Worm (Caenorhabditis elegans) whole organism, L1 larva: ENCODE results near the gene C53A5.13.

Experiments
- C16A3.4 ChIP-seq: fragments of 150-350 bp; optimal IDR thresholded peaks from 2 replicates; lab custom pipeline; 2014; ENCODE audit warnings: missing biosample characterization, missing genetic modification characterization
- Y116A8C.19 ChIP-seq: sonication (generic microtip); optimal IDR thresholded peaks from 2 replicates; lab custom pipeline; 2016; ENCODE audit warnings: missing compliant biosample characterization, missing genetic modification characterization, borderline replicate concordance
- alr-1 ChIP-seq: fragments of 200-800 bp; sonication (Bioruptor generic); optimal IDR thresholded peaks from 2 replicates; lab custom pipeline; 2018; ENCODE audit warnings: borderline replicate concordance, mild to moderate bottlenecking, missing genetic modification characterization, missing compliant biosample characterization
- blmp-1 ChIP-seq: fragments of 150-350 bp; optimal IDR thresholded peaks from 2 replicates; lab custom pipeline; 2014; ENCODE audit warnings: missing biosample characterization, missing genetic modification characterization
- ceh-63 ChIP-seq: fragments of 200-800 bp; sonication (Bioruptor generic); optimal IDR thresholded peaks from 2 replicates; lab custom pipeline; 2018; ENCODE audit warnings: mild to moderate bottlenecking, missing genetic modification characterization, missing compliant biosample characterization
- ceh-8 ChIP-seq: fragments of 200-800 bp; sonication (Bioruptor generic); optimal IDR thresholded peaks from 2 replicates; lab custom pipeline; 2018; ENCODE audit warnings: mild to moderate bottlenecking, missing genetic modification characterization, moderate library complexity, missing compliant biosample characterization
- dsc-1 ChIP-seq: sonication (generic microtip); optimal IDR thresholded peaks from 2 replicates; lab custom pipeline; 2016; ENCODE audit warnings: mild to moderate bottlenecking, missing genetic modification characterization, missing compliant biosample characterization
- efl-1 ChIP-seq, 4 experiments: fragments of 150-350 bp; optimal IDR thresholded peaks in 3 of 4; peaks in 1 of 4; 1 replicate in 1 of 4; 2 replicates in 3 of 4; lab custom pipeline; 2014; ENCODE audit warnings: missing biosample characterization in 2 of 4, missing genetic modification characterization in 2 of 4, missing genetic modification reagents in 2 of 4
- egl-13 ChIP-seq: sonication (generic microtip); optimal IDR thresholded peaks from 2 replicates; lab custom pipeline; 2016; ENCODE audit warnings: missing genotype, missing genetic modification reagents, missing genetic modification characterization, missing compliant biosample characterization
- elt-2 ChIP-seq: sonication (generic microtip); optimal IDR thresholded peaks from 2 replicates; lab custom pipeline; 2016; ENCODE audit warnings: missing genetic modification characterization, mild to moderate bottlenecking, inconsistent platforms, missing compliant biosample characterization, missing genetic modification reagents
- elt-3 ChIP-seq, 6 experiments: fragments of 150-350 bp in 1 of 6; sonication (generic microtip); optimal IDR thresholded peaks; 2 replicates each; lab custom pipeline; 2017 to 2018; ENCODE audit warnings: missing biosample characterization in 6 of 6, missing genetic modification characterization in 6 of 6, inconsistent platforms in 1 of 6
- ets-5 ChIP-seq: fragments of 200-800 bp; sonication (Bioruptor generic); IDR thresholded peaks from 2 replicates; pipeline ENCODE4 v1.3.6; 2022; ENCODE audit warnings: missing genetic modification characterization, missing compliant biosample characterization
- fos-1 ChIP-seq: fragments of 150-350 bp; optimal IDR thresholded peaks from 2 replicates; lab custom pipeline; 2014; ENCODE audit warnings: missing biosample characterization, missing genetic modification characterization
- irx-1 ChIP-seq: sonication (generic microtip); optimal IDR thresholded peaks from 2 replicates; lab custom pipeline; 2016; ENCODE audit warnings: missing genetic modification characterization, missing compliant biosample characterization
- lin-13 ChIP-seq: fragments of 150-350 bp; optimal IDR thresholded peaks from 2 replicates; lab custom pipeline; 2014; ENCODE audit warnings: missing biosample characterization, missing genetic modification reagents, missing genetic modification characterization
- lin-14 ChIP-seq: fragments of 200-800 bp; sonication (Bioruptor generic); optimal IDR thresholded peaks from 2 replicates; lab custom pipeline; 2018; ENCODE audit warnings: mild to moderate bottlenecking, missing genetic modification characterization, moderate library complexity, missing compliant biosample characterization
- lin-15B ChIP-seq: fragments of 150-350 bp; sonication (generic microtip); optimal IDR thresholded peaks from 3 replicates; lab custom pipeline; 2014; ENCODE audit warnings: missing biosample characterization, missing genetic modification characterization
- lin-35 ChIP-seq, 2 experiments: fragments of 150-350 bp; optimal IDR thresholded peaks; 2 replicates each; lab custom pipeline; 2014; ENCODE audit warnings: missing biosample characterization in 2 of 2, missing genetic modification characterization in 2 of 2, missing genetic modification reagents in 2 of 2
- lsy-2 ChIP-seq, 2 experiments: fragments of 150-350 bp; optimal IDR thresholded peaks; 2 replicates each; lab custom pipeline; 2014; ENCODE audit warnings: missing biosample characterization in 2 of 2, missing genetic modification characterization in 2 of 2
- mab-9 ChIP-seq: fragments of 200-800 bp; sonication (Bioruptor generic); IDR thresholded peaks from 2 replicates; pipeline ENCODE4 v1.3.6; 2022; ENCODE audit warnings: missing genetic modification reagents, missing genetic modification characterization, missing compliant biosample characterization
- mdl-1 ChIP-seq, 2 experiments: fragments of 150-350 bp; optimal IDR thresholded peaks; 2 replicates each; lab custom pipeline; 2014 to 2017; ENCODE audit warnings: missing biosample characterization in 2 of 2, missing genetic modification characterization in 2 of 2, inconsistent platforms in 1 of 2
- mef-2 ChIP-seq: fragments of 150-350 bp; optimal IDR thresholded peaks from 2 replicates; lab custom pipeline; 2014; ENCODE audit warnings: missing biosample characterization, missing genetic modification characterization
- mep-1 ChIP-seq: fragments of 150-350 bp; optimal IDR thresholded peaks from 2 replicates; lab custom pipeline; 2014; ENCODE audit warnings: missing biosample characterization, missing genetic modification characterization
- nhr-11 ChIP-seq: fragments of 150-350 bp; optimal IDR thresholded peaks from 2 replicates; lab custom pipeline; 2014; ENCODE audit warnings: missing biosample characterization, missing genetic modification characterization
- nhr-19 ChIP-seq: fragments of 200-800 bp; sonication (Bioruptor generic); conservative IDR thresholded peaks from 2 replicates; pipeline ENCODE4 v1.3.6; 2022; ENCODE audit warnings: missing genetic modification characterization, missing compliant biosample characterization
- nhr-20 ChIP-seq: sonication (generic microtip); optimal IDR thresholded peaks from 2 replicates; lab custom pipeline; 2016; ENCODE audit warnings: mild to moderate bottlenecking, missing genetic modification characterization, missing compliant biosample characterization
- nhr-28 ChIP-seq: fragments of 150-350 bp; optimal IDR thresholded peaks from 2 replicates; lab custom pipeline; 2014; ENCODE audit warnings: missing biosample characterization, missing genetic modification characterization
- nhr-77 ChIP-seq: fragments of 150-350 bp; optimal IDR thresholded peaks from 2 replicates; lab custom pipeline; 2014; ENCODE audit warnings: missing biosample characterization, missing genetic modification characterization
- nhr-84 ChIP-seq: sonication (generic microtip); optimal IDR thresholded peaks from 2 replicates; lab custom pipeline; 2017; ENCODE audit warnings: missing biosample characterization, missing genetic modification characterization
- nhr-85 ChIP-seq: sonication (generic microtip); peaks from one replicate; lab custom pipeline; 2016; ENCODE audit warnings: missing genetic modification characterization, inconsistent platforms, missing compliant biosample characterization
- skn-1 ChIP-seq: fragments of 150-350 bp; optimal IDR thresholded peaks from 2 replicates; lab custom pipeline; 2014; ENCODE audit warnings: missing biosample characterization, missing genetic modification characterization
- snu-23 ChIP-seq: sonication (generic microtip); optimal IDR thresholded peaks from 2 replicates; lab custom pipeline; 2016; ENCODE audit warnings: missing genetic modification characterization, missing compliant biosample characterization
- sptf-1 ChIP-seq: fragments of 150-350 bp; optimal IDR thresholded peaks from 2 replicates; lab custom pipeline; 2014; ENCODE audit warnings: missing biosample characterization, missing genetic modification characterization
- tlp-1 ChIP-seq: fragments of 150-350 bp; optimal IDR thresholded peaks from 2 replicates; lab custom pipeline; 2014; ENCODE audit warnings: missing biosample characterization, missing genetic modification characterization
- unc-30 ChIP-seq: sonication (generic microtip); optimal IDR thresholded peaks from 2 replicates; lab custom pipeline; 2017; ENCODE audit warnings: missing biosample characterization, missing genetic modification characterization
- unc-98 ChIP-seq: fragments of 200-800 bp; sonication (Bioruptor generic); IDR thresholded peaks from 2 replicates; pipeline ENCODE4 v1.3.6; 2022; ENCODE audit warnings: missing genetic modification characterization, missing compliant biosample characterization

The C53A5.13 gene

DNA sequence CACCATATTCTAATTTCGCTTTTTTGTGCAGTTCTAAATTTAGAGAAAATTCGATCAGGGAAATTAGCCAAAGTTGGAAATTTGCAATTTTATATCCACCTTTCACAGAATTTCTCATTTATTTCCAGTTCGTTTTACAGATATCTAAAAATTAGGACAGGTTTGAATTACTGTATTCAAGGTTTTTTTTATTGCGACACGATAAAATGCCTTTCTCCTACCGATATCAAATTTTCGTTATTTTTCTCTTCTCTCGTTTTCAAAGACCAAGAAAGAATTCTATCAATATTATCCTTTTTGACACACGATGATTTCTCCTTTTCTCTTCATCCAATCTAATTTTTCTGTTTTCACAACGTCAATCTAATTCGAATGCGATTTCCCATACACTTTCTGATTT lies at the start of gene C53A5.13:
Gene C53A5.13 (plus strand): TSS at position 301 of the 400 bp plus-strand sequence.
- TF ChIP-seq nhr-85 (tag; lab: Kevin White, UChicago) (peak; percentile 58), tlp-1 (no peak), blmp-1 (tag; lab: Kevin White, UChicago) (peak; percentile 60)
- TF ChIP-seq, all 84 proteins: peak for 2

DNA sequence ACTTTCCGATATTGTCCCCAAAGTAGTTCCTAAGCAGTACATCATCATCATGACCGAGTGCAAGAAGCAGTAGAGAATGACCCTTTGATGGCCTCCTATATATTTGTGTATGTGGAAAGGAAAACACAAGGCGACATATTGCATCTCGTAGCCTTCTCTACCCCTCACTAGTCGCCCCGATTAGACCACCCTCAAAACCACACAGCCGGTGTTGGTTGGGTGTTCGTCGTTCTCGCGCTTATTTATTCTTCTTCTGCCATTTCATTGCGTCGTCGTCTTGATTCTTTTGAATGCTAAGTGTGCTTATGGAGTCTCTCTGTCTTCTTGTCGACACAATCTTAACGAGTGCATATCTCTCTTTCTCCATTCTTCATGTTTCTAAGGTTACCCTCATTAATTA lies 48.5 kb upstream of the C53A5.13 start:
- TF ChIP-seq C16A3.4 (no peak), blmp-1 (tag; lab: Kevin White, UChicago) (peak; percentile 2), tlp-1 (no peak), lsy-2 (tag; optimal IDR thresholded peaks at IDR 0.05; lab: Kevin White, UChicago) (no peak), efl-1 (optimal IDR thresholded peaks at IDR 0.05; lab: Kevin White, UChicago) (no peak), efl-1 (GFP tag; optimal IDR thresholded peaks at IDR 0.05 in 1 of 2; lab: Kevin White, UChicago) (peak in 1 of 2 experiments; percentile 50), sptf-1 (tag; lab: Kevin White, UChicago) (no peak), mdl-1 (tag; optimal IDR thresholded peaks at IDR 0.05; lab: Kevin White, UChicago) (no peak)

DNA sequence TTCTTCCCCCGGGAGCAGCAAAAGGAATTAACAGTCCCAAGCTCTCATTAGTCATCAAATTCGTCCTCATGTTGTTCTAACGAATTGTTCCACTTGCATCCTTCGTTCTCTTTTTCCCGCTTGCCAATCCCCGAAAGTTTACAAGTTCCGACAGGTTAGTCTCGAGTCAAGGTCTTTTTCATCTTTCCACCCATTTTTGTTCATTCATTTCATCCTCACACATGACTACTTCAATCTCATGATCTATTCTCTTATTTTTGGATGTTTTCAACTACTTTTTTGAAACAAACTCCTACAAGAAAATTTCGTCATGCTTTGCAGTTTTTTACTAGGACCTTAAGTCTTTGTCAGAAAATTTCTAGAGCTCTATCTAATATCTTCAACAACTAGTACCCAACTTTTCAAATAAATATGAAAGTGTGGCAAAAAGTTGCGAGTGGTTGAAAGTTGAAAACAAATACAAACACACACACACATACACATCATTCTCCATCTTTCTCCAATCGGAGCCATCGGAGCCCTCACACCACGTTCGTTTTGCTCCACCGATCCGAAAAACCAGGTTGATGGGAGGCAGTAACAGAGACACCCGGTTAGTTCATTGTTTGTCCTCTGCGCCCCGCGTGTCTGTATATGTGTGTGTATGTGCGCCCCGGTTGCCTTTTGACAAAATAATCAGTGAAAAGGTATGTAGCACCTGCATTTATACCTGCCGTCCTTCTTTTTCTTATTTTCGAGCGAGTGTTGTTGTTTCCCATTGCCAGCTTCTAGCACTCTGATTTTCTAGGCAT lies 47.4 kb upstream of the C53A5.13 start:
- TF ChIP-seq efl-1 (optimal IDR thresholded peaks at IDR 0.05; lab: Kevin White, UChicago) (no peak), efl-1 (GFP tag; optimal IDR thresholded peaks at IDR 0.05 in 1 of 2; lab: Kevin White, UChicago) (peak in 1 of 2 experiments; percentile 91), snu-23 (peak; percentile 17), egl-13 (no peak), Y116A8C.19 (tag; lab: Kevin White, UChicago) (no peak), dsc-1 (no peak), ceh-8 (GFP tag; lab: Kevin White, UChicago) (no peak), ceh-63 (GFP tag; lab: Kevin White, UChicago) (no peak), unc-30 (tag; lab: Kevin White, UChicago) (no peak), mep-1 (tag; lab: Kevin White, UChicago) (peak; percentile 45), nhr-20 (tag; lab: Kevin White, UChicago) (peak; percentile 39), alr-1 (tag; lab: Kevin White, UChicago) (no peak), nhr-28 (tag; lab: Kevin White, UChicago) (no peak), lin-13 (no peak), lin-15B (tag; lab: Kevin White, UChicago) (no peak), unc-98 (GFP tag; lab: Robert Waterston, UW) (no peak), nhr-85 (tag; lab: Kevin White, UChicago) (peak; percentile 83), fos-1 (tag; lab: Kevin White, UChicago) (no peak), lin-14 (peak; percentile 59), mab-9 (GFP tag; lab: Robert Waterston, UW) (no peak), lsy-2 (tag; optimal IDR thresholded peaks at IDR 0.05; lab: Kevin White, UChicago) (peak in 1 of 2 experiments; percentile 22), irx-1 (no peak), elt-2 (tag; lab: Kevin White, UChicago) (no peak), ets-5 (GFP tag; lab: Robert Waterston, UW) (no peak), nhr-84 (tag; lab: Kevin White, UChicago) (no peak), skn-1 (peak; percentile 42), mef-2 (no peak), nhr-77 (tag; lab: Kevin White, UChicago) (no peak), nhr-19 (GFP tag; lab: Robert Waterston, UW) (no peak; the same call in 1 of the 2 replicates), elt-3 (tag; optimal IDR thresholded peaks at IDR 0.05; lab: Kevin White, UChicago) (peak in 2 of 6 experiments; percentile 47 to 65), blmp-1 (tag; lab: Kevin White, UChicago) (peak; percentile 44), nhr-11 (tag; lab: Kevin White, UChicago) (no peak), lin-35 (GFP tag; optimal IDR thresholded peaks at IDR 0.05; lab: Kevin White, UChicago) (peak in 1 of 2 experiments; percentile 46)
